Worm (Caenorhabditis elegans) whole organism, L2 larva: Measurements from ENCODE around the gene ddb-1.
A peak's percentile ranks its signal among the peaks of the same experiment; 100 is the strongest.

Experiments used
- C34F6.9 ChIP-seq: fragments of 150-350 bp; optimal IDR thresholded peaks from 2 replicates; lab custom pipeline; 2014; ENCODE audit warnings: missing biosample characterization, missing genetic modification characterization
- F13H6.1 ChIP-seq: sonication (generic microtip); optimal IDR thresholded peaks from 2 replicates; lab custom pipeline; 2016; ENCODE audit warnings: missing genetic modification characterization, missing compliant biosample characterization
- Y55F3AM.14 ChIP-seq: fragments of 200-800 bp; sonication (Bioruptor generic); optimal IDR thresholded peaks from 2 replicates; lab custom pipeline; 2018; ENCODE audit warnings: mild to moderate bottlenecking, missing genetic modification characterization, missing compliant biosample characterization
- alr-1 ChIP-seq: fragments of 150-350 bp; optimal IDR thresholded peaks from 2 replicates; lab custom pipeline; 2014; ENCODE audit warnings: missing biosample characterization, missing genetic modification characterization
- aly-2 ChIP-seq: fragments of 150-350 bp; optimal IDR thresholded peaks from 2 replicates; lab custom pipeline; 2014; ENCODE audit warnings: missing biosample characterization, missing genetic modification characterization
- ama-1 ChIP-seq: fragments of 150-350 bp; optimal IDR thresholded peaks from 2 replicates; lab custom pipeline; 2018; ENCODE audit warnings: inconsistent platforms
- blmp-1 ChIP-seq: sonication (generic microtip); optimal IDR thresholded peaks from 2 replicates; lab custom pipeline; 2017; ENCODE audit warnings: missing genetic modification characterization, mild to moderate bottlenecking, missing compliant biosample characterization, antibody characterized with exemption, moderate library complexity; ENCODE audit not compliant: insufficient read depth
- ceh-16 ChIP-seq: fragments of 150-350 bp; optimal IDR thresholded peaks from 2 replicates; lab custom pipeline; 2014; ENCODE audit warnings: missing biosample characterization, missing genetic modification characterization
- ceh-82 ChIP-seq: fragments of 150-350 bp; optimal IDR thresholded peaks from 2 replicates; lab custom pipeline; 2014; ENCODE audit warnings: missing biosample characterization, missing genetic modification characterization
- crh-2 ChIP-seq: sonication (generic microtip); optimal IDR thresholded peaks from 2 replicates; lab custom pipeline; 2017; ENCODE audit warnings: missing biosample characterization, missing genetic modification characterization
- egl-27 ChIP-seq: sonication (generic microtip); optimal IDR thresholded peaks from 3 replicates; lab custom pipeline; 2017; ENCODE audit warnings: missing biosample characterization, missing genetic modification reagents, missing genetic modification characterization
- elt-3 ChIP-seq: sonication (generic microtip); optimal IDR thresholded peaks from 2 replicates; lab custom pipeline; 2017; ENCODE audit warnings: missing biosample characterization, missing genetic modification characterization
- fos-1 ChIP-seq: fragments of 150-350 bp; optimal IDR thresholded peaks from 2 replicates; lab custom pipeline; 2014; ENCODE audit warnings: missing biosample characterization, missing genetic modification characterization
- gmeb-1 ChIP-seq: fragments of 150-350 bp; optimal IDR thresholded peaks from 2 replicates; lab custom pipeline; 2014; ENCODE audit warnings: missing biosample characterization, missing genetic modification characterization
- lin-11 ChIP-seq: fragments of 150-350 bp; sonication (generic microtip); optimal IDR thresholded peaks from 2 replicates; lab custom pipeline; 2014; ENCODE audit warnings: missing biosample characterization, missing genetic modification characterization, inconsistent platforms, mixed read lengths
- lin-39 ChIP-seq: fragments of 150-350 bp; optimal IDR thresholded peaks from 2 replicates; lab custom pipeline; 2014; ENCODE audit warnings: missing biosample characterization, missing genetic modification reagents, missing genetic modification characterization
- lsy-2 ChIP-seq, 2 experiments: fragments of 150-350 bp in 1 of 2; sonication (generic microtip) in 1 of 2; optimal IDR thresholded peaks; 2 replicates each; lab custom pipeline; 2014 to 2017; ENCODE audit warnings: missing biosample characterization in 2 of 2, missing genetic modification characterization in 2 of 2
- mbf-1 ChIP-seq: sonication (generic microtip); optimal IDR thresholded peaks from 2 replicates; lab custom pipeline; 2017; ENCODE audit warnings: missing biosample characterization, missing genetic modification characterization
- nhr-129 ChIP-seq: fragments of 150-350 bp; optimal IDR thresholded peaks from 2 replicates; lab custom pipeline; 2014; ENCODE audit warnings: missing biosample characterization, missing genetic modification characterization
- nhr-21 ChIP-seq: fragments of 150-350 bp; optimal IDR thresholded peaks from 2 replicates; lab custom pipeline; 2014; ENCODE audit warnings: missing biosample characterization, missing genetic modification characterization
- nhr-23 ChIP-seq: fragments of 150-350 bp; optimal IDR thresholded peaks from 2 replicates; lab custom pipeline; 2014; ENCODE audit warnings: missing biosample characterization, missing genetic modification reagents, missing genetic modification characterization
- nhr-25 ChIP-seq: fragments of 150-350 bp; sonication (generic microtip); optimal IDR thresholded peaks from 3 replicates; lab custom pipeline; 2014; ENCODE audit warnings: missing biosample characterization, missing genetic modification characterization
- nhr-6 ChIP-seq: fragments of 150-350 bp; optimal IDR thresholded peaks from 2 replicates; lab custom pipeline; 2014; ENCODE audit warnings: missing biosample characterization, missing genetic modification characterization
- nhr-77 ChIP-seq: fragments of 150-350 bp; optimal IDR thresholded peaks from 2 replicates; lab custom pipeline; 2014; ENCODE audit warnings: missing biosample characterization, missing genetic modification characterization
- skn-1 ChIP-seq: sonication (generic microtip); optimal IDR thresholded peaks from 2 replicates; lab custom pipeline; 2017; ENCODE audit warnings: missing biosample characterization, missing genetic modification characterization
- sma-3 ChIP-seq: sonication (generic microtip); optimal IDR thresholded peaks from 2 replicates; lab custom pipeline; 2016; ENCODE audit warnings: missing genetic modification reagents, missing genetic modification characterization, missing compliant biosample characterization
- sma-9 ChIP-seq, 2 experiments: fragments of 150-350 bp in 1 of 2; sonication (generic microtip) in 1 of 2; optimal IDR thresholded peaks; 2 replicates each; lab custom pipeline; 2014 to 2016; ENCODE audit warnings: missing genetic modification characterization in 2 of 2, mild to moderate bottlenecking in 1 of 2, missing biosample characterization in 1 of 2, missing compliant biosample characterization in 1 of 2, missing genetic modification reagents in 1 of 2, moderate library complexity in 1 of 2
- unc-39 ChIP-seq: fragments of 150-350 bp; optimal IDR thresholded peaks from 2 replicates; lab custom pipeline; 2014; ENCODE audit warnings: missing biosample characterization, missing genetic modification characterization
- unc-55 ChIP-seq: fragments of 150-350 bp; sonication (generic microtip); optimal IDR thresholded peaks from 3 replicates; lab custom pipeline; 2014; ENCODE audit warnings: missing biosample characterization, missing genetic modification reagents, missing genetic modification characterization
- zag-1 ChIP-seq: fragments of 150-350 bp; optimal IDR thresholded peaks from 2 replicates; lab custom pipeline; 2014; ENCODE audit warnings: missing biosample characterization, missing genetic modification characterization
- ztf-1 ChIP-seq: fragments of 200-800 bp; sonication (Bioruptor generic); conservative IDR thresholded peaks from 2 replicates; pipeline ENCODE4 v1.3.6; 2022; ENCODE audit warnings: missing genetic modification characterization, missing compliant biosample characterization
- ztf-11 ChIP-seq: sonication (generic microtip); optimal IDR thresholded peaks from 2 replicates; lab custom pipeline; 2017; ENCODE audit warnings: missing biosample characterization, missing genetic modification characterization
- ztf-4 ChIP-seq: fragments of 150-350 bp; optimal IDR thresholded peaks from 2 replicates; lab custom pipeline; 2014; ENCODE audit warnings: missing biosample characterization, missing genetic modification characterization

The ddb-1 gene

DNA sequence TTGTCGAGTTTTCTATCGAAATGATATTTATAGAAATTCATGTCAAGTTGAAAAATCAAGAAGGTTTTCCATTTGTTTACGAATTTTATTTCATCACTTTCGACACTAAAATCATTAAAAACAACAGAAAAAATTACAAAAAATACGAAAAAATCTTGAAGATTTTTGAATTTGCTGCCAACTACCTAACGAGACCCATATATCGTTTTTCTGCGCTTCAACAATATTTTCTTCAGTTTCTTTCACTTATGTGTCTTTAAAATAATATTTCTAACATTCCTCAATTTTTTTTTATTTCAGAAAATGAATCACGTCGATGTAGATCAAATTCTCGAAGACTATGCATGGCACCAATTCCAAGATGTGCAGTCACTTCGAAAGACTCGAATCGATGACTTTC, 8.2 kb upstream of the ddb-1 start, which contains the start of gene lin-24:
lin-24 (plus strand) TSS at position 301 of the 400 bp plus-strand sequence.
- TF ChIP-seq zag-1 (tag; lab: Kevin White, UChicago) (no peak), ztf-11 (tag; lab: Kevin White, UChicago) (no peak), sma-3 (GFP tag; lab: Kevin White, UChicago) (no peak), unc-39 (no peak), mbf-1 (no peak), egl-27 (tag; lab: Kevin White, UChicago) (no peak)

DNA sequence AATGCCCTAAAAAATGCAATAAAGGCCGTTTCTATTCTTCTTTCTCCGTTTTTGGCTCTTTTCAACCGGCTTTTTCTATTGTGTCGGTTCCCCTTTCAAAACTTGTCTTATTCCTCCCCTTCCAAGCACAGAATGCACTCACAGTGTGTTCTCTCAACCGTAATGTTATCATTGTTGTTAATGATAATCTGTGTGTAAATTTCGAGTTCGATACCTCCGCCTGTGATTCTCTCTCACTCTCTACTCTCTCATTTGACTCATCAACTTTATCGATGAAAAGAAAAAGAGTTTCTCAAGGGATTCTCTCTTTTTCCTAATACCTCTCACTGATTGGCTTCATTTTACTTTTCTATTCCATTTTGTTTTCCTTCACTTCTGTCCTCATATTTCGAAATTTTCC, 7.7 kb upstream of the ddb-1 start:
- TF ChIP-seq fos-1 (tag; lab: Kevin White, UChicago) (peak; percentile 90), unc-55 (GFP tag; lab: Kevin White, UChicago) (peak; percentile 54), alr-1 (tag; lab: Kevin White, UChicago) (no peak), C34F6.9 (peak; percentile 31), nhr-129 (peak; percentile 11), mbf-1 (no peak), Y55F3AM.14 (GFP tag; lab: Kevin White, UChicago) (no peak)

DNA sequence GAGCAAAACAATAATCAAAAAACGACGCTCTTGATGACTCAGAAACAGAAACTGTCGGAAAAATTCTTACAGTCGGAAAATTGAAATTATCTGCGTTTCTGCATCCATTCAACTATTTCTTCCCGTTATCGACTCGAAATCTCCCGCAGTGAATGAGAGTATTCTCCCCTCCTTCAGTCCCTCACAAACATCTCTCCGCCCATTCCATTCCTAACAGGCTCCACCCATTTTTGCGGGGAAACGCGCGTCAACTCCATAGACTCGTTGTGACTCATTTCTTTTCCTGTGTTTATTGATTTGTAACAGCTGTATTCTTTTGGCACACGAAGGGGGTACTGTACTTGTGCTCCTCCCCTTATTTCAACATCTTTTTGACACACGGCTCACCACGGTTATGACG, 6.9 kb upstream of the ddb-1 start:
- TF ChIP-seq crh-2 (tag; lab: Kevin White, UChicago) (no peak), ztf-4 (tag; lab: Kevin White, UChicago) (no peak), egl-27 (tag; lab: Kevin White, UChicago) (no peak), gmeb-1 (no peak), F13H6.1 (no peak), blmp-1 (no peak), ama-1 (lab: Kevin White, UChicago) (no peak), sma-9 (GFP tag; optimal IDR thresholded peaks at IDR 0.05; lab: Kevin White, UChicago) (no peak), sma-9 (tag; optimal IDR thresholded peaks at IDR 0.05; lab: Kevin White, UChicago) (no peak), nhr-25 (tag; lab: Kevin White, UChicago) (no peak), lsy-2 (tag; optimal IDR thresholded peaks at IDR 0.05; lab: Kevin White, UChicago) (peak in 1 of 2 experiments; percentile 43), zag-1 (tag; lab: Kevin White, UChicago) (no peak), ceh-82 (tag; lab: Kevin White, UChicago) (no peak), nhr-129 (peak; percentile 73), lin-11 (tag; lab: Kevin White, UChicago) (no peak), unc-55 (GFP tag; lab: Kevin White, UChicago) (peak; percentile 31), nhr-23 (tag; lab: Kevin White, UChicago) (no peak), nhr-21 (tag; lab: Kevin White, UChicago) (no peak)

DNA sequence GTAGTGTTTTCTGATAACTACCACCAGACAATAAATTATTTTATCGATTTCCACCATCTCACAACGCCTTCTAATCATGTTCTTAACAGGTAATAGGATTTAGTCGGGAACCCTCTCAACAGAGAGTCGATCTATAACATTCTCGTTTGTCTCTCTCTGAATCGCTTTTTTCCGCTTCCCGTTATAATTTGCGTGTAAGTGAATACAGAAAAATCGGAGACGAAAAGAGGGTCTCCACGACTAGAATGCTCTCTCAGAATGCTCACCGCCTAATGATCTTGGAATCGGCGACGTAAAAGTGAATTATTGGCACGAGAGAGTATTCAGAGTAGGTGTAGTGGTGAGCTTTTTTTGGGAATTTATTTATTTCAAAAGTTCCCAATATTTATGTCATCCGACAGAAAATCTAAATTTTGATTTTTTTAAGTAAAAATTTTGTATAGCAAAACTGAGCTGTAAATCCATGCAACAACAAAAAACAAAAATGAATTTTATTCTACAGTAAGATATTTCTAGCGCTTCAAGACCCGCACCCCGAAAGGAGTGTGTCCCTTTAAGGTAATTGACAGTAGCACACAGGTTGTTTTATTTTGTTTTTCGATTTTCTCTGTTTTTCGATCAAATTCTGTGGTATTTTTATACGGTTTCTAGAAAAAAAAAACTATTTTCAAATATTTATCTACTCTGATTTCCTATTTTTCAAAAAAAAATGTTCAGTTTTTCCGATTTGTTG, 5.9 kb upstream of the ddb-1 start:
- TF ChIP-seq elt-3 (tag; lab: Kevin White, UChicago) (no peak), lsy-2 (tag; optimal IDR thresholded peaks at IDR 0.05; lab: Kevin White, UChicago) (peak in 1 of 2 experiments; percentile 15)

DNA sequence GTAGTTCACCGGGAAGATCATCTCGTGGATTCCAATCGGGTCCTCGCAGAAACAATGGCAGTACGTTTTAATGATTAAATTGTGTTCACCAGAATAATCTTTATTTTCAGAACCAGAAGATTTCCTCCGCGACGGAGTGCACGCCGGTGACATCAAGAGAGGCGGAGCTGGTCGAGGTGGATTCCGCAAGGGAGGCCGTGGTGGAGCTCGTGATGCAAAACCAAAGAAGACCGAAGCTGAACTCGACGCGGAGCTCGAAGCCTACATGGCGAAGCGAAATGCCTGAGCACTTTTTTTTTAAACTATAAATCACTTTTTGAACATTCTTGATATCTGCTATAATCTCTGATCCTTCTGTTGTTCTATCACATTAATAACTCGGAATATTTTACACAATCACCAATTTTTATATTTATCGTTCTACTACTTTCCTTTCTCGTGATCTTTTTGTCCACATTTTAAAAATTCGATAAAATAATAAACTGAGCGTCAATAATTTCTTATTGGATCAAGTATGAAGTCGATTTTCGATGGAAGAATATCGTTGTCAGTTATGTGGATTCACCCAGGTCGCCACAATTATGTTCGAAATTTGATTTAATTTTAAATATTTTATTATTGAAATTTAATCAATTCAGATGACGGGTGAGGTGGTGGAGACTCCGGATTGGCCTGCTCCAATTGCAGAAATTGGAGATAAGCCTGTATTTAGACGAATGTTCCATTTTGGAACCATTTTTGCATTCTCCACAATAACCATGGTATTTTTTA, 3.5 kb upstream of the ddb-1 start, which contains the start of gene dhhc-6:
dhhc-6 (plus strand) TSS at position 639 of the 771 bp plus-strand sequence.
- TF ChIP-seq elt-3 (tag; lab: Kevin White, UChicago) (no peak), aly-2 (tag; lab: Kevin White, UChicago) (no peak), lin-39 (tag; lab: Kevin White, UChicago) (no peak), egl-27 (tag; lab: Kevin White, UChicago) (no peak), ceh-16 (tag; lab: Kevin White, UChicago) (no peak), sma-3 (GFP tag; lab: Kevin White, UChicago) (no peak), ztf-1 (GFP tag; lab: Robert Waterston, UW) (no peak), skn-1 (tag; lab: Kevin White, UChicago) (no peak), ztf-4 (tag; lab: Kevin White, UChicago) (no peak), nhr-77 (tag; lab: Kevin White, UChicago) (no peak), nhr-6 (tag; lab: Kevin White, UChicago) (no peak), F13H6.1 (no peak), Y55F3AM.14 (GFP tag; lab: Kevin White, UChicago) (no peak)
- TF ChIP-seq, all 48 proteins: peak for 0
